Fruit fly (Drosophila melanogaster) whole organism, adult: Measurements from ENCODE around the gene CG5281.

Experiments used
- CG11617 ChIP-seq: fragments of 200-800 bp; sonication (Bioruptor generic); optimal IDR thresholded peaks from 2 replicates; lab custom pipeline; 2017; ENCODE audit warnings: mild to moderate bottlenecking, missing biosample characterization, missing genetic modification reagents, missing genetic modification characterization
- CG12768 ChIP-seq: fragments of 200-800 bp; sonication (Bioruptor generic); optimal IDR thresholded peaks from 2 replicates; lab custom pipeline; 2017; ENCODE audit warnings: missing biosample characterization, missing genetic modification characterization, mild to moderate bottlenecking, moderate library complexity, missing genetic modification reagents
- CG1620 ChIP-seq: fragments of 200-800 bp; sonication (Bioruptor generic); optimal IDR thresholded peaks from 2 replicates; lab custom pipeline; 2016; ENCODE audit warnings: missing biosample characterization, missing genetic modification characterization
- CG33017 ChIP-seq: fragments of 200-800 bp; sonication (Bioruptor generic); optimal IDR thresholded peaks from 2 replicates; lab custom pipeline; 2018; ENCODE audit warnings: missing biosample characterization, mild to moderate bottlenecking, missing genetic modification characterization, moderate library complexity
- CG7045 ChIP-seq: fragments of 200-800 bp; sonication (Bioruptor generic); optimal IDR thresholded peaks from 2 replicates; lab custom pipeline; 2017; ENCODE audit warnings: missing biosample characterization, mild to moderate bottlenecking, missing genetic modification characterization
- CG7101 ChIP-seq: fragments of 200-800 bp; sonication (Bioruptor generic); optimal IDR thresholded peaks from 2 replicates; lab custom pipeline; 2018; ENCODE audit warnings: missing biosample characterization, mild to moderate bottlenecking, missing genetic modification characterization, moderate library complexity
- Clk ChIP-seq: fragments of 200-800 bp; sonication (Bioruptor generic); optimal IDR thresholded peaks from 2 replicates; lab custom pipeline; 2017; ENCODE audit warnings: missing biosample characterization, missing genetic modification characterization
- Crg-1 ChIP-seq: fragments of 200-800 bp; sonication (Bioruptor generic); optimal IDR thresholded peaks from 2 replicates; lab custom pipeline; 2016; ENCODE audit warnings: missing biosample characterization, missing genetic modification characterization
- Hr96 ChIP-seq: fragments of 200-800 bp; sonication (Bioruptor generic); optimal IDR thresholded peaks from 2 replicates; lab custom pipeline; 2016; ENCODE audit warnings: missing biosample characterization, missing genetic modification characterization
- Mnt ChIP-seq: fragments of 200-800 bp; sonication (Bioruptor generic); optimal IDR thresholded peaks from 2 replicates; lab custom pipeline; 2016; ENCODE audit warnings: missing biosample characterization, mild to moderate bottlenecking, missing genetic modification characterization
- bab1 ChIP-seq: fragments of 200-800 bp; sonication (Bioruptor generic); optimal IDR thresholded peaks from 3 replicates; lab custom pipeline; 2019; ENCODE audit warnings: missing biosample characterization, mild to moderate bottlenecking, missing genetic modification characterization, moderate library complexity
- cic ChIP-seq: fragments of 200-800 bp; sonication (Bioruptor generic); optimal IDR thresholded peaks from 2 replicates; lab custom pipeline; 2017; ENCODE audit warnings: missing biosample characterization, mild to moderate bottlenecking, missing genetic modification characterization, moderate library complexity
- kay ChIP-seq: fragments of 200-800 bp; sonication (Bioruptor generic); peaks from one replicate; lab custom pipeline; 2016; ENCODE audit warnings: missing biosample characterization, missing genetic modification characterization, borderline replicate concordance
- ovo ChIP-seq: fragments of 200-800 bp; sonication (Bioruptor generic); optimal IDR thresholded peaks from 2 replicates; lab custom pipeline; 2016; ENCODE audit warnings: missing biosample characterization, missing genetic modification characterization
- pad ChIP-seq: fragments of 200-800 bp; sonication (Bioruptor generic); optimal IDR thresholded peaks from 3 replicates; lab custom pipeline; 2017; ENCODE audit warnings: missing biosample characterization, missing genetic modification characterization, mild to moderate bottlenecking, moderate library complexity, missing genetic modification reagents
- tj ChIP-seq: fragments of 200-800 bp; sonication (Bioruptor generic); optimal IDR thresholded peaks from 3 replicates; lab custom pipeline; 2017; ENCODE audit warnings: missing biosample characterization, mild to moderate bottlenecking, missing genetic modification characterization, moderate library complexity
- toe ChIP-seq: fragments of 200-800 bp; sonication (Bioruptor generic); optimal IDR thresholded peaks from 2 replicates; lab custom pipeline; 2016; ENCODE audit warnings: missing biosample characterization, missing genetic modification characterization

CG5281 gene

dm6 chr3R:11460502-11461358 lies 25.1 kb downstream of the CG5281 start, which contains the start of gene PGRP-LB:
Gene PGRP-LB, minus strand, starts transcription at chr3R:11460552.
- TF ChIP-seq Mnt (GFP tag; lab: Kevin White, UChicago) (no peak), CG33017 (tag; lab: Kevin White, UChicago) (no peak), Hr96 (GFP tag; lab: Kevin White, UChicago) (peak; percentile 14), cic (GFP tag; lab: Kevin White, UChicago) (peak; percentile 65), CG11617 (GFP tag; lab: Kevin White, UChicago) (peak; percentile 27), kay (GFP tag; lab: Kevin White, UChicago) (peak; percentile 14), CG12768 (GFP tag; lab: Kevin White, UChicago) (peak; percentile 28)

- TF ChIP-seq ovo (GFP tag; lab: Kevin White, UChicago) = no peak
- TF ChIP-seq Clk (GFP tag; lab: Kevin White, UChicago) = no peak
- TF ChIP-seq CG1620 (GFP tag; lab: Kevin White, UChicago) = no peak
- TF ChIP-seq Hr96 (GFP tag; lab: Kevin White, UChicago) = no peak
- no peak for TF ChIP-seq tj (GFP tag; lab: Kevin White, UChicago)
- TF ChIP-seq Mnt (GFP tag; lab: Kevin White, UChicago) = no peak
- no peak for TF ChIP-seq CG7045 (GFP tag; lab: Kevin White, UChicago)
- TF ChIP-seq bab1 = no peak
- TF ChIP-seq CG12768 (GFP tag; lab: Kevin White, UChicago) = no peak
- TF ChIP-seq CG7101 = no peak
- no peak for TF ChIP-seq Crg-1 (GFP tag; lab: Kevin White, UChicago)
- TF ChIP-seq CG33017 (tag; lab: Kevin White, UChicago) = no peak
Observed at dm6 chr3R:11467812-11468211, 32.2 kb downstream of the CG5281 start.

- TF ChIP-seq toe (GFP tag; lab: Kevin White, UChicago) = no peak
- TF ChIP-seq ovo (GFP tag; lab: Kevin White, UChicago) = no peak
- no peak for TF ChIP-seq CG12768 (GFP tag; lab: Kevin White, UChicago)
- TF ChIP-seq Crg-1 (GFP tag; lab: Kevin White, UChicago) = no peak
- no peak for TF ChIP-seq Mnt (GFP tag; lab: Kevin White, UChicago)
- TF ChIP-seq pad (GFP tag; lab: Kevin White, UChicago) = no peak
- no peak for TF ChIP-seq CG33017 (tag; lab: Kevin White, UChicago)
- no peak for TF ChIP-seq CG1620 (GFP tag; lab: Kevin White, UChicago)
- TF ChIP-seq Hr96 (GFP tag; lab: Kevin White, UChicago) = no peak
- TF ChIP-seq tj (GFP tag; lab: Kevin White, UChicago) = no peak
- TF ChIP-seq CG11617 (GFP tag; lab: Kevin White, UChicago) = no peak
- no peak for TF ChIP-seq CG7101
- TF ChIP-seq Clk (GFP tag; lab: Kevin White, UChicago) = no peak
- no peak for TF ChIP-seq kay (GFP tag; lab: Kevin White, UChicago)
Observed at dm6 chr3R:11469745-11470144, 34.1 kb downstream of the CG5281 start.

dm6 chr3R:11483328-11483868 lies 47.7 kb downstream of the CG5281 start:
- TF ChIP-seq pad (GFP tag; lab: Kevin White, UChicago) (no peak), tj (GFP tag; lab: Kevin White, UChicago) (no peak)
